Fruit fly (Drosophila melanogaster) whole organism, embryonic: Measurements from ENCODE around the gene CG6847.
A peak's percentile ranks its signal among the peaks of the same experiment; 100 is the strongest.

Experiments used
- ATbp ChIP-seq: fragments of 200-800 bp; sonication (Bioruptor generic); optimal IDR thresholded peaks from 2 replicates; lab custom pipeline; 2017; ENCODE audit warnings: missing biosample characterization, mild to moderate bottlenecking, missing genetic modification characterization, missing genetic modification reagents
- BEAF-32 ChIP-seq: fragments of 200-800 bp; sonication (Bioruptor generic); optimal IDR thresholded peaks from 3 replicates; lab custom pipeline; 2017; ENCODE audit warnings: missing biosample characterization, missing genetic modification characterization, mild to moderate bottlenecking, moderate library complexity, missing genetic modification reagents
- CG10274 ChIP-seq: fragments of 200-800 bp; sonication (Bioruptor generic); optimal IDR thresholded peaks from 3 replicates; lab custom pipeline; 2017; ENCODE audit warnings: missing biosample characterization, mild to moderate bottlenecking, missing genetic modification characterization
- CG11247 ChIP-seq: fragments of 200-800 bp; sonication (Bioruptor generic); IDR thresholded peaks from 2 replicates; pipeline ENCODE4 v1.3.6; 2022; ENCODE audit warnings: missing biosample characterization, missing genetic modification characterization
- CG13123 ChIP-seq: fragments of 200-800 bp; sonication (Bioruptor generic); optimal IDR thresholded peaks from 2 replicates; lab custom pipeline; 2016; ENCODE audit warnings: missing biosample characterization, missing genetic modification characterization
- CG16779 ChIP-seq: fragments of 200-800 bp; sonication (Bioruptor generic); IDR thresholded peaks from 2 replicates; pipeline ENCODE4 v1.3.6; 2022; ENCODE audit warnings: missing biosample characterization, missing genetic modification characterization
- CG17359 ChIP-seq: fragments of 200-800 bp; sonication (Bioruptor generic); optimal IDR thresholded peaks from 3 replicates; lab custom pipeline; 2018; ENCODE audit warnings: missing biosample characterization, mild to moderate bottlenecking, missing genetic modification characterization, moderate library complexity
- CG2129 ChIP-seq: fragments of 200-800 bp; sonication (Bioruptor generic); IDR thresholded peaks from 2 replicates; pipeline ENCODE4 v1.3.6; 2022; ENCODE audit warnings: missing biosample characterization, missing genetic modification characterization; ENCODE audit not compliant: partially characterized antibody
- CG2875 ChIP-seq: fragments of 200-800 bp; sonication (Bioruptor generic); optimal IDR thresholded peaks from 2 replicates; lab custom pipeline; 2017; ENCODE audit warnings: missing biosample characterization, mild to moderate bottlenecking, missing genetic modification characterization, missing genetic modification reagents
- CG2889 ChIP-seq: fragments of 200-800 bp; sonication (Bioruptor generic); IDR thresholded peaks from 3 replicates; pipeline ENCODE4 v1.3.6; 2022; ENCODE audit warnings: missing biosample characterization, missing genetic modification characterization
- CG30403 ChIP-seq: fragments of 200-800 bp; sonication (Bioruptor generic); optimal IDR thresholded peaks from 3 replicates; lab custom pipeline; 2016; ENCODE audit warnings: missing biosample characterization, missing genetic modification characterization
- CG3163 ChIP-seq: fragments of 200-800 bp; sonication (Bioruptor generic); optimal IDR thresholded peaks from 3 replicates; lab custom pipeline; 2016; ENCODE audit warnings: missing biosample characterization, missing genetic modification characterization
- CG4282 ChIP-seq: fragments of 200-800 bp; sonication (Bioruptor generic); optimal IDR thresholded peaks from 2 replicates; lab custom pipeline; 2016; ENCODE audit warnings: missing biosample characterization, missing genetic modification characterization
- CG4328 ChIP-seq: fragments of 200-800 bp; sonication (Bioruptor generic); optimal IDR thresholded peaks from 3 replicates; lab custom pipeline; 2017; ENCODE audit warnings: missing biosample characterization, missing genetic modification reagents, missing genetic modification characterization
- CG4360 ChIP-seq: fragments of 200-800 bp; sonication (Bioruptor generic); IDR thresholded peaks from 2 replicates; pipeline ENCODE4 v1.3.6; 2022; ENCODE audit warnings: missing biosample characterization, missing genetic modification characterization
- CG6175 ChIP-seq: fragments of 200-800 bp; sonication (Bioruptor generic); IDR thresholded peaks from 3 replicates; pipeline ENCODE4 v1.3.6; 2022; ENCODE audit warnings: missing biosample characterization, missing genetic modification characterization
- CG7372 ChIP-seq: fragments of 200-800 bp; sonication (Bioruptor generic); IDR thresholded peaks from 2 replicates; pipeline ENCODE4 v1.3.6; 2022; ENCODE audit warnings: missing biosample characterization, missing genetic modification characterization
- CG7745 ChIP-seq: fragments of 200-800 bp; sonication (Bioruptor generic); optimal IDR thresholded peaks from 2 replicates; lab custom pipeline; 2018; ENCODE audit warnings: missing biosample characterization, mild to moderate bottlenecking, missing genetic modification characterization, moderate library complexity
- CG9609 ChIP-seq: fragments of 200-800 bp; sonication (Bioruptor generic); optimal IDR thresholded peaks from 3 replicates; lab custom pipeline; 2016; ENCODE audit warnings: missing biosample characterization, missing genetic modification characterization
- Deaf1 ChIP-seq: fragments of 200-800 bp; optimal IDR thresholded peaks from 3 replicates; lab custom pipeline; 2019; ENCODE audit warnings: missing biosample characterization, mild to moderate bottlenecking, missing genetic modification characterization, moderate library complexity
- Dek ChIP-seq: fragments of 200-800 bp; sonication (Bioruptor generic); optimal IDR thresholded peaks from 3 replicates; lab custom pipeline; 2019; ENCODE audit warnings: missing biosample characterization, mild to moderate bottlenecking, missing genetic modification characterization, moderate library complexity
- E2f1 ChIP-seq: fragments of 200-800 bp; sonication (Bioruptor generic); IDR thresholded peaks from 2 replicates; pipeline ENCODE4 v1.3.6; 2022; ENCODE audit warnings: missing biosample characterization, missing genetic modification characterization
- HLH4C ChIP-seq: fragments of 200-800 bp; sonication (Bioruptor generic); IDR thresholded peaks from 3 replicates; pipeline ENCODE4 v1.3.6; 2022; ENCODE audit warnings: missing biosample characterization, missing genetic modification characterization; ENCODE audit not compliant: partially characterized antibody
- HmgZ ChIP-seq: fragments of 200-800 bp; sonication (Bioruptor generic); optimal IDR thresholded peaks from 2 replicates; lab custom pipeline; 2018; ENCODE audit warnings: missing biosample characterization, mild to moderate bottlenecking, missing genetic modification characterization
- Hsf ChIP-seq: fragments of 200-800 bp; sonication (Bioruptor generic); optimal IDR thresholded peaks from 3 replicates; lab custom pipeline; 2016; ENCODE audit warnings: missing biosample characterization, missing genetic modification characterization
- Lhr ChIP-seq: fragments of 200-800 bp; sonication (Bioruptor generic); optimal IDR thresholded peaks from 3 replicates; lab custom pipeline; 2017; ENCODE audit warnings: mild to moderate bottlenecking, missing biosample characterization, missing genetic modification reagents, missing genetic modification characterization
- Opbp ChIP-seq: fragments of 200-800 bp; sonication (Bioruptor generic); IDR thresholded peaks from 3 replicates; pipeline ENCODE4 v1.3.6; 2022; ENCODE audit warnings: missing biosample characterization, missing genetic modification characterization; ENCODE audit not compliant: partially characterized antibody
- ac ChIP-seq: fragments of 200-800 bp; sonication (Bioruptor generic); optimal IDR thresholded peaks from 3 replicates; lab custom pipeline; 2017; ENCODE audit warnings: missing biosample characterization, mild to moderate bottlenecking, missing genetic modification characterization
- amos ChIP-seq: fragments of 200-800 bp; sonication (Bioruptor generic); IDR thresholded peaks from 2 replicates; pipeline ENCODE4 v1.3.6; 2022; ENCODE audit warnings: missing biosample characterization, missing genetic modification characterization; ENCODE audit not compliant: partially characterized antibody
- cg ChIP-seq: fragments of 200-800 bp; sonication (Bioruptor generic); optimal IDR thresholded peaks from 3 replicates; lab custom pipeline; 2019; ENCODE audit warnings: missing biosample characterization, mild to moderate bottlenecking, missing genetic modification characterization, moderate library complexity
- crc ChIP-seq: fragments of 200-800 bp; sonication (Bioruptor generic); optimal IDR thresholded peaks from 2 replicates; lab custom pipeline; 2016; ENCODE audit warnings: missing biosample characterization, missing genetic modification characterization
- dan ChIP-seq: fragments of 200-800 bp; sonication (Bioruptor generic); IDR thresholded peaks from 2 replicates; pipeline ENCODE4 v1.3.6; 2022; ENCODE audit warnings: missing biosample characterization, missing genetic modification characterization
- en ChIP-seq: fragments of 200-800 bp; sonication (Bioruptor generic); optimal IDR thresholded peaks from 2 replicates; lab custom pipeline; 2016; ENCODE audit warnings: missing biosample characterization, missing genetic modification characterization
- fd64A ChIP-seq: fragments of 200-800 bp; sonication (Bioruptor generic); optimal IDR thresholded peaks from 3 replicates; lab custom pipeline; 2018; ENCODE audit warnings: missing biosample characterization, mild to moderate bottlenecking, missing genetic modification characterization
- knrl ChIP-seq: fragments of 200-800 bp; sonication (Bioruptor generic); IDR thresholded peaks from 3 replicates; pipeline ENCODE4 v1.3.6; 2022; ENCODE audit warnings: missing biosample characterization, missing genetic modification characterization; ENCODE audit not compliant: partially characterized antibody
- maf-S ChIP-seq: fragments of 200-800 bp; sonication (Bioruptor generic); optimal IDR thresholded peaks from 2 replicates; lab custom pipeline; 2016; ENCODE audit warnings: missing biosample characterization, missing genetic modification characterization
- nmo ChIP-seq: fragments of 200-800 bp; sonication (Bioruptor generic); optimal IDR thresholded peaks from 2 replicates; lab custom pipeline; 2018; ENCODE audit warnings: missing biosample characterization, mild to moderate bottlenecking, missing genetic modification characterization, moderate library complexity
- pnt ChIP-seq: fragments of 200-800 bp; sonication (Bioruptor generic); optimal IDR thresholded peaks from 3 replicates; lab custom pipeline; 2016; ENCODE audit warnings: missing biosample characterization, missing genetic modification characterization
- prd ChIP-seq, 3 experiments: fragments of >200 bp in 2 of 3; fragments of 200-800 bp in 1 of 3; sonication (Bioruptor generic) in 1 of 3; optimal IDR thresholded peaks in 2 of 3; IDR thresholded peaks in 1 of 3; 2 replicates in 2 of 3; 3 replicates in 1 of 3; pipeline versions ENCODE4 v1.3.6 to Lab custom; 2017 to 2022; ENCODE audit warnings: missing biosample characterization in 1 of 3, missing genetic modification characterization in 1 of 3
- pzg ChIP-seq: fragments of 200-800 bp; sonication (Bioruptor generic); optimal IDR thresholded peaks from 3 replicates; lab custom pipeline; 2018; ENCODE audit warnings: missing biosample characterization, mild to moderate bottlenecking, missing genetic modification characterization, moderate library complexity
- run ChIP-seq: fragments of 200-800 bp; sonication (Bioruptor generic); optimal IDR thresholded peaks from 3 replicates; lab custom pipeline; 2018; ENCODE audit warnings: missing biosample characterization, mild to moderate bottlenecking, missing genetic modification characterization
- scrt ChIP-seq: fragments of 200-800 bp; sonication (Bioruptor generic); optimal IDR thresholded peaks from 2 replicates; lab custom pipeline; 2018; ENCODE audit warnings: missing biosample characterization, mild to moderate bottlenecking, missing genetic modification characterization, moderate library complexity
- shn ChIP-seq: fragments of 200-800 bp; sonication (Bioruptor generic); optimal IDR thresholded peaks from 3 replicates; lab custom pipeline; 2016; ENCODE audit warnings: missing biosample characterization, missing genetic modification characterization
- sisA ChIP-seq: fragments of 200-800 bp; sonication (Bioruptor generic); IDR thresholded peaks from 2 replicates; pipeline ENCODE4 v1.3.6; 2022; ENCODE audit warnings: missing biosample characterization, missing genetic modification characterization
- so ChIP-seq: fragments of 200-800 bp; sonication (Bioruptor generic); IDR thresholded peaks from 3 replicates; pipeline ENCODE4 v1.3.6; 2022; ENCODE audit warnings: missing biosample characterization, missing genetic modification characterization
- sob ChIP-seq: fragments of 200-800 bp; sonication (Bioruptor generic); IDR thresholded peaks from 2 replicates; pipeline ENCODE4 v1.3.6; 2022; ENCODE audit warnings: missing biosample characterization, missing genetic modification characterization
- tap ChIP-seq: fragments of 200-800 bp; optimal IDR thresholded peaks from 3 replicates; lab custom pipeline; 2019; ENCODE audit warnings: missing biosample characterization, mild to moderate bottlenecking, missing genetic modification characterization, moderate library complexity

The CG6847 gene

DNA sequence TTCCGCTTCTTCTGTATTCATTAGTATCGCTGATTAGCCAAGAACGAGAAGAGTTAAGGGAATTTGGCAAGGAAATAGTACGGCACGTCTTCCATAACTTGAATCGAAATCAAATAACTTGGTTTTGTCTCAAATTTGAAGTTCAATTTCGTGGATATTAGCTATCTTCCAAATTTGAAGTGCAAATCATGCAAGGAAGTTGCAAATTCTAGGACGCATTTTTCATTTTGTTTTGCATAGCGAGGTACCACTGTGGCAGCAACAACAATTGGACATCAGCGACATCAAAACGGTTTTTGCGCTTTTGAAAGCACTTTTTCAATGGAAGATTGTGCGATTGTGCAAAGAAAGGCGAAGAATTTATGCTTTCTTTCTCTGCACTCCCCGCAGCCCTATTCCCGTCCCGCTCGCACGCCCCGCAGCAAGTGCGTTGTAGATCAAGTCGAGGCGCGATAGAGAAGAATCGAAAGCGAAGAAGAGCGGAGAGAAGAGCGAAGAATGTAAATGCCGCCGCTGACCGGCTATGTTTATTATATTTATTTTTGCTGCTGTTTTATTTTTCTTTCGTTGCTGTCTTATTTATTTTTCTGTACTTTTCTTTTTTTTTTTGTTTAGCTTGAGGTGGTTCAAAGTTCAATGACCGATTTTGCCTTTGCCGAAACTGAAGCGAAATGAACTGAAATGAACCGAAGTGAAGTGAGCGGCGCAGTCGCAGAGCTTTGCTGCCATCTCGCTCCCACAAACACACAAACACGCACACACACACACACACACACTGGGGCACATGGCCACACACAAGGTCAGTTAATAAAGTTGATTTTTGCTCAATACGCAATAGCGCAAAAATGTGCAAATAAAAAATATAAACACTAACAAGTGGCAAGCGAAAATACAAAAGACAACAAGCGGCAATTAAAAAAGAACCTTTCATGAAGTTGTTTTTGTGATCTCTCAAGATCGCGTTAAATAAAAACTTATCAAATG lies 29.8 kb upstream of the CG6847 start (continued):
- TF ChIP-seq prd (optimal IDR thresholded peaks at IDR 0.05; lab: Kevin White, UChicago) (no peak), prd (GFP tag; IDR thresholded peaks at IDR 0.05; lab: Robert Waterston, UW) (peak; percentile 47; the same call in 1 of the 3 replicates), CG7745 (no peak), CG10274 (GFP tag; lab: Kevin White, UChicago) (peak; percentile 29), ATbp (peak; percentile 20), CG4360 (GFP tag; lab: Robert Waterston, UW) (no peak), CG2889 (GFP tag; lab: Robert Waterston, UW) (0 out of 3 replicates have a peak, but pooled peaks have one; percentile 27), knrl (GFP tag; lab: Robert Waterston, UW) (no peak), Opbp (GFP tag; lab: Robert Waterston, UW) (no peak), HLH4C (no peak), pnt (GFP tag; lab: Kevin White, UChicago) (peak; percentile 32), BEAF-32 (no peak), shn (peak; percentile 24), sisA (no peak; the same call in 1 of the 2 replicates), CG17359 (peak; percentile 55), crc (GFP tag; lab: Kevin White, UChicago) (peak; percentile 30), CG4282 (GFP tag; lab: Kevin White, UChicago) (no peak), CG13123 (GFP tag; lab: Kevin White, UChicago) (no peak), HmgZ (tag; lab: Kevin White, UChicago) (no peak), pzg (GFP tag; lab: Kevin White, UChicago) (no peak), en (no peak), ac (no peak), E2f1 (0 out of 2 replicates have a peak, but pooled peaks have one; percentile 8), CG30403 (peak; percentile 69), CG11247 (peak; percentile 44; the same call in 1 of the 2 replicates), Dek (peak; percentile 20), so (0 out of 3 replicates have a peak, but pooled peaks have one; percentile 43), CG6175 (0 out of 3 replicates have a peak, but pooled peaks have one; percentile 44), dan (no peak), fd64A (GFP tag; lab: Kevin White, UChicago) (no peak), CG4328 (no peak), CG2129 (GFP tag; lab: Robert Waterston, UW) (no peak), run (tag; lab: Kevin White, UChicago) (no peak), Deaf1 (tag; lab: Kevin White, UChicago) (no peak), nmo (GFP tag; lab: Kevin White, UChicago) (peak; percentile 16), CG9609 (peak; percentile 66), maf-S (GFP tag; lab: Kevin White, UChicago) (peak; percentile 36), sob (GFP tag; lab: Robert Waterston, UW) (peak; percentile 41; the same call in 1 of the 2 replicates), scrt (GFP tag; lab: Kevin White, UChicago) (peak; percentile 33), cg (GFP tag; lab: Kevin White, UChicago) (peak; percentile 44), tap (tag; lab: Kevin White, UChicago) (peak; percentile 31), Hsf (GFP tag; lab: Kevin White, UChicago) (peak; percentile 40), CG16779 (GFP tag; lab: Robert Waterston, UW) (no peak), Lhr (no peak), CG7372 (GFP tag; lab: Robert Waterston, UW) (no peak), CG2875 (no peak), CG3163 (GFP tag; lab: Kevin White, UChicago) (no peak), amos (GFP tag; lab: Robert Waterston, UW) (no peak)
